Fruit fly (Drosophila melanogaster): ENCODE results near the gene Dyro.

The Dyro gene

DNA sequence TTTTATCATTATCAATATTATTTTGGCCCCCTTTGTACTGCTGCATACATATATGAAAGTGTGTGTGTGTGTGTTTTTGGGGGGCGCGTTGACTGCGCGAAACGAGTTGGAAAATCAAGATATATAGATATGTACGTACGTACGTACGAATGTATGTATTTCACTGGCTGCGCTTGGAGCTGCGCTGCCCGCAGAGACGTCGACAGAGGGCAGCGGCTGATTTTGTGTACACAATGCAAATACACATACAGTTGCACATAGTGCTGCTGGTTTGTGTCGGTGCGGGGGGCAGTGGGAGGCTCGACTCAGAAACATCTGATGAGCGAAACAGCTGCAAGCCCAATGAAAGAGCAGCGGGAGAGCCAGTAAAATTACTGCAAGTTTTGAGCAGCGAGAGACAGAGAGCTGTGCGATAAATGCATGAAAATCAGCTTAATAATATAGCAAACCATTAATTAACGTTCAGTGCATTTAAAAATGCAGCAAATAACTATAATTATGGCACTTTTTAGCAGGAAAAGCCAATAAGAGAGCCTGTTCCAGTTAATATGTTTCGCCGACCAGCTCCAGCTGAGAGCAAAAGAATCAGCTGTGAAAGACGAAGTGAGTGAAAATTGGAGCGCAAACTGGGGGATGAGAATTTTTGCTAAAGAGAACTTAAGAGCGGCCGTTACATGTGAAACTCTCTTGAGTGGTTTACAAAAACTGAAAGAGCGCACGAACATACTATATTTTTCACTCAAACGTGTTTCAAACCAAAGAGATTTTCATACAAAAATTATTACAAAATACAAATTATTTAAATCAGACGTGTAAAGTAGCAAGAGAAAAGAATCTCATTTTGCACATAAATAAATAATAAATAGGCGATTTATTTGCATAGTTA lies 48.1 kb downstream of the Dyro start (continued):
- TF ChIP-seq knrl (GFP tag; IDR thresholded peaks at IDR 0.05; ENCODE audit: partially characterized antibody), result no peak
- TF ChIP-seq tap (tag; optimal IDR thresholded peaks at IDR 0.05), result peak; percentile 32
- no peak for TF ChIP-seq CG1832 (GFP tag; optimal IDR thresholded peaks at IDR 0.05)
- TF ChIP-seq CG6689 (GFP tag; IDR thresholded peaks at IDR 0.05), result no peak
- TF ChIP-seq Hand (GFP tag; optimal IDR thresholded peaks at IDR 0.05), result peak; percentile 31
- TF ChIP-seq CG9609 (GFP tag; optimal IDR thresholded peaks at IDR 0.05), result no peak
- no peak for TF ChIP-seq bowl (GFP tag; IDR thresholded peaks at IDR 0.05)
- TF ChIP-seq vfl (GFP tag; optimal IDR thresholded peaks at IDR 0.05), result no peak
- peak; percentile 24 for TF ChIP-seq Jarid2 (GFP tag; optimal IDR thresholded peaks at IDR 0.05)
- no peak for TF ChIP-seq toy (GFP tag; IDR thresholded peaks at IDR 0.05)
- no peak for TF ChIP-seq CG30020 (tag; optimal IDR thresholded peaks at IDR 0.05)
- no peak for TF ChIP-seq Lpt (GFP tag; optimal IDR thresholded peaks at IDR 0.05)
- peak; percentile 3 for TF ChIP-seq CG12769 (tag; optimal IDR thresholded peaks at IDR 0.05)
- TF ChIP-seq gro (GFP tag; optimal IDR thresholded peaks at IDR 0.05), result no peak
- peak; percentile 10 for TF ChIP-seq twi (tag; optimal IDR thresholded peaks at IDR 0.05)
- TF ChIP-seq CG8290 (GFP tag; optimal IDR thresholded peaks at IDR 0.05), result no peak
- peak in 1 of 2 experiments; percentile 45 for TF ChIP-seq CG8290 (tag; optimal IDR thresholded peaks at IDR 0.05)
- TF ChIP-seq CG10366 (GFP tag; IDR thresholded peaks at IDR 0.05), result no peak
- TF ChIP-seq CG11085 (GFP tag; IDR thresholded peaks at IDR 0.05), result no peak
- TF ChIP-seq CG12942 (GFP tag; optimal IDR thresholded peaks at IDR 0.05), result no peak
- peak; percentile 48; the same call in 1 of the 2 replicates for TF ChIP-seq Awh (GFP tag; IDR thresholded peaks at IDR 0.05)
- no peak for TF ChIP-seq salm (tag; optimal IDR thresholded peaks at IDR 0.05)
- peak; percentile 56 for TF ChIP-seq ash1 (GFP tag; optimal IDR thresholded peaks at IDR 0.05)
- TF ChIP-seq CG12104 (GFP tag; optimal IDR thresholded peaks at IDR 0.05), result no peak
- TF ChIP-seq pan (optimal IDR thresholded peaks at IDR 0.05), result no peak
- no peak for TF ChIP-seq pan (GFP tag; optimal IDR thresholded peaks at IDR 0.05 in 1 of 2, IDR thresholded peaks at IDR 0.05 in 1 of 2)
- TF ChIP-seq CTCF (GFP tag; optimal IDR thresholded peaks at IDR 0.05), result no peak
- TF ChIP-seq HLH3B (GFP tag; IDR thresholded peaks at IDR 0.05), result no peak
- TF ChIP-seq CG9932 (GFP tag; IDR thresholded peaks at IDR 0.05), result no peak
- peak in 1 of 2 experiments; percentile 16 for TF ChIP-seq Eip74EF (GFP tag; optimal IDR thresholded peaks at IDR 0.05)
- peak; percentile 50 for TF ChIP-seq yki (optimal IDR thresholded peaks at IDR 0.05)
- no peak for TF ChIP-seq jumu (GFP tag; optimal IDR thresholded peaks at IDR 0.05)
- no peak for TF ChIP-seq Atf3 (GFP tag; optimal IDR thresholded peaks at IDR 0.05)
- no peak for TF ChIP-seq ind (GFP tag; optimal IDR thresholded peaks at IDR 0.05)
- no peak for TF ChIP-seq inv (GFP tag; IDR thresholded peaks at IDR 0.05; ENCODE audit: partially characterized antibody)
- TF ChIP-seq odd (GFP tag; optimal IDR thresholded peaks at IDR 0.05), result peak; percentile 33
- TF ChIP-seq CG10959 (GFP tag; IDR thresholded peaks at IDR 0.05), result no peak
- TF ChIP-seq CG18262 (tag; optimal IDR thresholded peaks at IDR 0.05), result no peak
- no peak for TF ChIP-seq hth (optimal IDR thresholded peaks at IDR 0.05)
- TF ChIP-seq CG1529 (GFP tag; optimal IDR thresholded peaks at IDR 0.05), result peak; percentile 13
- TF ChIP-seq lola (GFP tag; optimal IDR thresholded peaks at IDR 0.05), result no peak
- peak; percentile 61 for TF ChIP-seq wek (GFP tag; optimal IDR thresholded peaks at IDR 0.05)
- peak; percentile 97 for TF ChIP-seq chinmo (GFP tag; IDR thresholded peaks at IDR 0.05; ENCODE audit: partially characterized antibody)
- TF ChIP-seq CG10654 (GFP tag; optimal IDR thresholded peaks at IDR 0.05), result no peak
- TF ChIP-seq disco-r (GFP tag; optimal IDR thresholded peaks at IDR 0.05), result no peak
- TF ChIP-seq bbx (GFP tag; IDR thresholded peaks at IDR 0.05; ENCODE audit: partially characterized antibody), result peak; percentile 54
- no peak for TF ChIP-seq slbo (GFP tag; IDR thresholded peaks at IDR 0.05)
- TF ChIP-seq Bdp1 (GFP tag; optimal IDR thresholded peaks at IDR 0.05), result no peak
- peak; percentile 4 for TF ChIP-seq her (GFP tag; optimal IDR thresholded peaks at IDR 0.05)
- no peak for TF ChIP-seq CG1792 (GFP tag; optimal IDR thresholded peaks at IDR 0.05)
- TF ChIP-seq zfh1 (GFP tag; IDR thresholded peaks at IDR 0.05), result no peak

All from whole organism, embryonic.